Fruit fly (Drosophila melanogaster) whole organism, embryonic: ENCODE data around the gene CtBP.

ENCODE experiments used
- Abd-B ChIP-seq: fragments of 200-800 bp; sonication (Bioruptor generic); optimal IDR thresholded peaks from 2 replicates; lab custom pipeline; 2018; ENCODE audit warnings: missing biosample characterization, mild to moderate bottlenecking, missing genetic modification characterization, moderate library complexity
- Aef1 ChIP-seq: fragments of 200-800 bp; sonication (Bioruptor generic); IDR thresholded peaks from 3 replicates; pipeline ENCODE4 v1.3.6; 2022; ENCODE audit warnings: missing biosample characterization, missing genetic modification characterization
- CG11560 ChIP-seq: fragments of 200-800 bp; sonication (Bioruptor generic); IDR thresholded peaks from 3 replicates; pipeline ENCODE4 v1.3.6; 2022; ENCODE audit warnings: missing biosample characterization, missing genetic modification characterization
- CG1233 ChIP-seq: fragments of 200-800 bp; sonication (Bioruptor generic); optimal IDR thresholded peaks from 4 replicates; lab custom pipeline; 2018; ENCODE audit warnings: missing biosample characterization, mild to moderate bottlenecking, missing genetic modification characterization
- CG12769 ChIP-seq: fragments of 200-800 bp; sonication (Bioruptor generic); optimal IDR thresholded peaks from 2 replicates; lab custom pipeline; 2019; ENCODE audit warnings: missing biosample characterization, mild to moderate bottlenecking, missing genetic modification characterization, moderate library complexity
- CG12942 ChIP-seq: fragments of 200-800 bp; sonication (Bioruptor generic); optimal IDR thresholded peaks from 3 replicates; lab custom pipeline; 2016; ENCODE audit warnings: missing biosample characterization, missing genetic modification characterization
- CG13287 ChIP-seq: fragments of 200-800 bp; sonication (Bioruptor generic); IDR thresholded peaks from 2 replicates; pipeline ENCODE4 v1.3.6; 2022; ENCODE audit warnings: missing biosample characterization, missing genetic modification characterization; ENCODE audit not compliant: partially characterized antibody
- CG13296 ChIP-seq: fragments of 200-800 bp; sonication (Bioruptor generic); optimal IDR thresholded peaks from 3 replicates; lab custom pipeline; 2018; ENCODE audit warnings: missing biosample characterization, mild to moderate bottlenecking, missing genetic modification characterization
- CG15269 ChIP-seq: fragments of 200-800 bp; sonication (Bioruptor generic); optimal IDR thresholded peaks from 2 replicates; lab custom pipeline; 2018; ENCODE audit warnings: missing biosample characterization, mild to moderate bottlenecking, missing genetic modification characterization, moderate library complexity
- CG1529 ChIP-seq: fragments of 200-800 bp; sonication (Bioruptor generic); optimal IDR thresholded peaks from 3 replicates; lab custom pipeline; 2018; ENCODE audit warnings: missing biosample characterization, missing genetic modification characterization
- CG18011 ChIP-seq: fragments of 200-800 bp; sonication (Bioruptor generic); optimal IDR thresholded peaks from 2 replicates; lab custom pipeline; 2017; ENCODE audit warnings: missing biosample characterization, missing genetic modification characterization, mild to moderate bottlenecking, moderate library complexity, missing genotype
- CG2116 ChIP-seq: fragments of 200-800 bp; sonication (Bioruptor generic); optimal IDR thresholded peaks from 3 replicates; lab custom pipeline; 2018; ENCODE audit warnings: missing biosample characterization, mild to moderate bottlenecking, missing genetic modification characterization
- CG3163 ChIP-seq: fragments of 200-800 bp; sonication (Bioruptor generic); optimal IDR thresholded peaks from 3 replicates; lab custom pipeline; 2016; ENCODE audit warnings: missing biosample characterization, missing genetic modification characterization
- CG33213 ChIP-seq: fragments of 200-800 bp; sonication (Bioruptor generic); optimal IDR thresholded peaks from 3 replicates; lab custom pipeline; 2016; ENCODE audit warnings: missing biosample characterization, missing genetic modification characterization
- CG43689 ChIP-seq: fragments of 200-800 bp; sonication (Bioruptor generic); IDR thresholded peaks from 2 replicates; pipeline ENCODE4 v1.3.6; 2022; ENCODE audit warnings: missing biosample characterization, missing genetic modification characterization
- CG5180 ChIP-seq: fragments of 200-800 bp; sonication (Bioruptor generic); optimal IDR thresholded peaks from 3 replicates; lab custom pipeline; 2017; ENCODE audit warnings: missing biosample characterization, missing genetic modification characterization, mild to moderate bottlenecking, moderate library complexity, missing genetic modification reagents
- CG6654 ChIP-seq: fragments of 200-800 bp; sonication (Bioruptor generic); optimal IDR thresholded peaks from 2 replicates; lab custom pipeline; 2017; ENCODE audit warnings: missing biosample characterization, mild to moderate bottlenecking, missing genetic modification characterization
- CG6791 ChIP-seq: fragments of 200-800 bp; sonication (Bioruptor generic); IDR thresholded peaks from 3 replicates; pipeline ENCODE4 v1.3.6; 2022; ENCODE audit warnings: missing biosample characterization, missing genetic modification characterization; ENCODE audit not compliant: partially characterized antibody
- CG8924 ChIP-seq: fragments of 200-800 bp; optimal IDR thresholded peaks from 3 replicates; lab custom pipeline; 2019; ENCODE audit warnings: missing biosample characterization, mild to moderate bottlenecking, missing genetic modification characterization, moderate library complexity
- Dek ChIP-seq: fragments of 200-800 bp; sonication (Bioruptor generic); optimal IDR thresholded peaks from 3 replicates; lab custom pipeline; 2019; ENCODE audit warnings: missing biosample characterization, mild to moderate bottlenecking, missing genetic modification characterization, moderate library complexity
- Dp ChIP-seq: fragments of 200-800 bp; sonication (Bioruptor generic); optimal IDR thresholded peaks from 2 replicates; lab custom pipeline; 2018; ENCODE audit warnings: missing biosample characterization, mild to moderate bottlenecking, missing genetic modification characterization, moderate library complexity
- Ets65A ChIP-seq: fragments of 200-800 bp; sonication (Bioruptor generic); peaks from one replicate; lab custom pipeline; 2016; ENCODE audit warnings: missing biosample characterization, missing genetic modification characterization
- H2.0 ChIP-seq: fragments of 200-800 bp; sonication (Bioruptor generic); IDR thresholded peaks from 2 replicates; pipeline ENCODE4 v1.3.6; 2022; ENCODE audit warnings: missing biosample characterization, missing genetic modification characterization
- HHEX ChIP-seq: fragments of 200-800 bp; sonication (Bioruptor generic); optimal IDR thresholded peaks from 3 replicates; lab custom pipeline; 2017; ENCODE audit warnings: missing biosample characterization, mild to moderate bottlenecking, missing genetic modification characterization, missing genetic modification reagents
- HLH54F ChIP-seq: fragments of 200-800 bp; sonication (Bioruptor generic); optimal IDR thresholded peaks from 3 replicates; lab custom pipeline; 2016; ENCODE audit warnings: missing biosample characterization, missing genetic modification characterization
- Hand ChIP-seq: fragments of 200-800 bp; sonication (Bioruptor generic); optimal IDR thresholded peaks from 2 replicates; lab custom pipeline; 2017; ENCODE audit warnings: mild to moderate bottlenecking, missing biosample characterization, missing genetic modification reagents, missing genetic modification characterization
- HmgZ ChIP-seq: fragments of 200-800 bp; sonication (Bioruptor generic); optimal IDR thresholded peaks from 2 replicates; lab custom pipeline; 2018; ENCODE audit warnings: missing biosample characterization, mild to moderate bottlenecking, missing genetic modification characterization
- Kr ChIP-seq: fragments of 200-800 bp; sonication (Bioruptor generic); optimal IDR thresholded peaks from 2 replicates; lab custom pipeline; 2017; ENCODE audit warnings: missing biosample characterization, mild to moderate bottlenecking, missing genetic modification characterization
- Lim3 ChIP-seq: fragments of 200-800 bp; sonication (Bioruptor generic); IDR thresholded peaks from 2 replicates; pipeline ENCODE4 v1.3.6; 2022; ENCODE audit warnings: missing biosample characterization, missing genetic modification characterization
- Nf-YC ChIP-seq: fragments of 200-800 bp; optimal IDR thresholded peaks from 3 replicates; lab custom pipeline; 2019; ENCODE audit warnings: missing biosample characterization, mild to moderate bottlenecking, missing genetic modification characterization, moderate library complexity
- Opbp ChIP-seq: fragments of 200-800 bp; sonication (Bioruptor generic); IDR thresholded peaks from 3 replicates; pipeline ENCODE4 v1.3.6; 2022; ENCODE audit warnings: missing biosample characterization, missing genetic modification characterization; ENCODE audit not compliant: partially characterized antibody
- PHDP ChIP-seq: fragments of 200-800 bp; sonication (Bioruptor generic); optimal IDR thresholded peaks from 3 replicates; lab custom pipeline; 2018; ENCODE audit warnings: missing biosample characterization, mild to moderate bottlenecking, missing genetic modification characterization, moderate library complexity
- Pdp1 ChIP-seq, 2 experiments: fragments of 200-800 bp; sonication (Bioruptor generic); optimal IDR thresholded peaks; 3 replicates each; lab custom pipeline; 2016; ENCODE audit warnings: missing biosample characterization in 2 of 2, missing genetic modification characterization in 2 of 2, mild to moderate bottlenecking in 1 of 2, moderate library complexity in 1 of 2
- Ssrp ChIP-seq: fragments of 200-800 bp; sonication (Bioruptor generic); optimal IDR thresholded peaks from 2 replicates; lab custom pipeline; 2018; ENCODE audit warnings: missing biosample characterization, mild to moderate bottlenecking, missing genetic modification characterization, moderate library complexity
- Tbp ChIP-seq: fragments of >200 bp; optimal IDR thresholded peaks from 2 replicates; lab custom pipeline; 2018; ENCODE audit warnings: missing biosample characterization, missing genetic modification characterization
- Vsx1 ChIP-seq: fragments of 200-800 bp; sonication (Bioruptor generic); optimal IDR thresholded peaks from 2 replicates; lab custom pipeline; 2017; ENCODE audit warnings: missing biosample characterization, mild to moderate bottlenecking, missing genetic modification characterization, missing genetic modification reagents
- bsh ChIP-seq, 2 experiments: fragments of 200-800 bp; sonication (Bioruptor generic); optimal IDR thresholded peaks; 2 replicates each; lab custom pipeline; 2017 to 2018; ENCODE audit warnings: mild to moderate bottlenecking in 2 of 2, missing biosample characterization in 2 of 2, missing genetic modification characterization in 2 of 2, moderate library complexity in 1 of 2
- dysf ChIP-seq: fragments of 200-800 bp; sonication (Bioruptor generic); IDR thresholded peaks from 3 replicates; pipeline ENCODE4 v1.3.6; 2022; ENCODE audit warnings: missing biosample characterization, missing genetic modification characterization
- esg ChIP-seq: fragments of 200-800 bp; sonication (Bioruptor generic); conservative IDR thresholded peaks from 2 replicates; pipeline ENCODE4 v1.3.6; 2022; ENCODE audit warnings: missing biosample characterization, missing genetic modification characterization
- gsb ChIP-seq: fragments of 200-800 bp; sonication (Bioruptor generic); IDR thresholded peaks from 2 replicates; pipeline ENCODE4 v1.3.6; 2022; ENCODE audit warnings: missing biosample characterization, missing genetic modification characterization
- ham ChIP-seq: fragments of 200-800 bp; sonication (Bioruptor generic); IDR thresholded peaks from 2 replicates; pipeline ENCODE4 v1.3.6; 2022; ENCODE audit warnings: missing biosample characterization, missing genetic modification characterization
- lola ChIP-seq, 3 experiments: fragments of >200 bp in 2 of 3; fragments of 200-800 bp in 1 of 3; sonication (Bioruptor generic) in 1 of 3; optimal IDR thresholded peaks; 2 replicates each; lab custom pipeline; 2017 to 2019; ENCODE audit warnings: missing biosample characterization in 3 of 3, missing genetic modification characterization in 3 of 3, mild to moderate bottlenecking in 1 of 3, moderate library complexity in 1 of 3
- luna ChIP-seq: fragments of 200-800 bp; sonication (Bioruptor generic); optimal IDR thresholded peaks from 2 replicates; lab custom pipeline; 2016; ENCODE audit warnings: missing biosample characterization, missing genetic modification characterization
- rib ChIP-seq: fragments of 200-800 bp; sonication (Bioruptor generic); IDR thresholded peaks from 2 replicates; pipeline ENCODE4 v1.3.6; 2022; ENCODE audit warnings: missing biosample characterization, missing genetic modification characterization
- stwl ChIP-seq: fragments of 200-800 bp; sonication (Bioruptor generic); optimal IDR thresholded peaks from 3 replicates; lab custom pipeline; 2018; ENCODE audit warnings: missing biosample characterization, mild to moderate bottlenecking, missing genetic modification characterization, moderate library complexity
- tin ChIP-seq: fragments of 200-800 bp; sonication (Bioruptor generic); optimal IDR thresholded peaks from 3 replicates; lab custom pipeline; 2016; ENCODE audit warnings: missing biosample characterization, missing genetic modification characterization
- unc-4 ChIP-seq: fragments of 200-800 bp; sonication (Bioruptor generic); IDR thresholded peaks from 2 replicates; pipeline ENCODE4 v1.3.6; 2022; ENCODE audit warnings: missing biosample characterization, missing genetic modification characterization; ENCODE audit not compliant: partially characterized antibody
- wek ChIP-seq: fragments of 200-800 bp; sonication (Bioruptor generic); optimal IDR thresholded peaks from 3 replicates; lab custom pipeline; 2018; ENCODE audit warnings: missing biosample characterization, mild to moderate bottlenecking, missing genetic modification characterization, moderate library complexity
- z ChIP-seq: fragments of 200-800 bp; sonication (Bioruptor generic); IDR thresholded peaks from 3 replicates; pipeline ENCODE4 v1.3.6; 2022; ENCODE audit warnings: missing biosample characterization, missing genetic modification characterization
- zen ChIP-seq: fragments of 200-800 bp; sonication (Bioruptor generic); optimal IDR thresholded peaks from 3 replicates; lab custom pipeline; 2018; ENCODE audit warnings: missing biosample characterization, mild to moderate bottlenecking, missing genetic modification characterization, moderate library complexity

CtBP gene

dm6 chr3R:13051298-13051723, 39.9 kb downstream of the CtBP start, which contains the start of gene CG7966:
CG7966 (minus strand) TSS chr3R:13051453.
- TF ChIP-seq Opbp (GFP tag; lab: Robert Waterston, UW) (no peak), Abd-B (GFP tag; lab: Kevin White, UChicago) (no peak), CG11560 (tag; lab: Robert Waterston, UW) (no peak), Dek (tag; lab: Kevin White, UChicago) (peak; percentile 46), rib (GFP tag; lab: Robert Waterston, UW) (no peak), bsh (GFP tag; optimal IDR thresholded peaks at IDR 0.05; lab: Kevin White, UChicago) (no peak), CG12769 (tag; lab: Kevin White, UChicago) (no peak), Hand (GFP tag; lab: Kevin White, UChicago) (no peak), CG6654 (GFP tag; lab: Kevin White, UChicago) (no peak), CG13296 (GFP tag; lab: Kevin White, UChicago) (peak; percentile 19), CG43689 (no peak), Nf-YC (tag; lab: Kevin White, UChicago) (no peak), Ssrp (tag; lab: Kevin White, UChicago) (no peak), CG2116 (GFP tag; lab: Kevin White, UChicago) (no peak), Vsx1 (GFP tag; lab: Kevin White, UChicago) (peak; percentile 48), HLH54F (GFP tag; lab: Kevin White, UChicago) (no peak), Lim3 (no peak), z (GFP tag; lab: Robert Waterston, UW) (no peak), Aef1 (no peak), wek (GFP tag; lab: Kevin White, UChicago) (no peak), zen (tag; lab: Kevin White, UChicago) (no peak), unc-4 (GFP tag; lab: Robert Waterston, UW) (no peak), gsb (GFP tag; lab: Robert Waterston, UW) (no peak), lola (GFP tag; optimal IDR thresholded peaks at IDR 0.05; lab: Kevin White, UChicago) (no peak), Ets65A (no peak), CG12942 (GFP tag; lab: Kevin White, UChicago) (no peak), CG3163 (GFP tag; lab: Kevin White, UChicago) (peak; percentile 95), Dp (GFP tag; lab: Kevin White, UChicago) (no peak), CG33213 (GFP tag; lab: Kevin White, UChicago) (no peak), esg (no peak), H2.0 (GFP tag; lab: Robert Waterston, UW) (no peak), CG6791 (GFP tag; lab: Robert Waterston, UW) (no peak), HmgZ (tag; lab: Kevin White, UChicago) (no peak), CG1233 (GFP tag; lab: Kevin White, UChicago) (no peak), stwl (no peak), ham (GFP tag; lab: Robert Waterston, UW) (no peak), Tbp (GFP tag; lab: Kevin White, UChicago) (no peak), CG1529 (no peak), CG8924 (tag; lab: Kevin White, UChicago) (no peak), luna (GFP tag; lab: Kevin White, UChicago) (no peak), CG5180 (GFP tag; lab: Kevin White, UChicago) (no peak), CG13287 (GFP tag; lab: Robert Waterston, UW) (peak; percentile 9), Pdp1 (GFP tag; optimal IDR thresholded peaks at IDR 0.05; lab: Kevin White, UChicago) (no peak), tin (no peak), PHDP (tag; lab: Kevin White, UChicago) (peak; percentile 31), Kr (no peak), dysf (GFP tag; lab: Robert Waterston, UW) (no peak), CG15269 (tag; lab: Kevin White, UChicago) (no peak), HHEX (GFP tag; lab: Kevin White, UChicago) (peak; percentile 7), CG18011 (no peak)
